Worm (Caenorhabditis elegans): ENCODE results near the gene srw-143.

srw-143 gene

ce11 chrV:2934075-2934474 is 7.2 kb downstream of the srw-143 start, which contains the start of gene srh-247:
TSS of gene srh-247 (minus strand) at chrV:2934175.
- TF ChIP-seq K12H6.12 (tag; optimal IDR thresholded peaks at IDR 0.05) (no peak), C17E4.6 (GFP tag; IDR thresholded peaks at IDR 0.05) (no peak), B0336.3 (GFP tag; IDR thresholded peaks at IDR 0.05) (no peak), ztf-25 (GFP tag; IDR thresholded peaks at IDR 0.05) (no peak), him-1 (tag; optimal IDR thresholded peaks at IDR 0.05) (no peak)

ce11 chrV:2931252-2931651 is 10.1 kb downstream of the srw-143 start, which contains the start of gene C31B8.1:
TSS of gene C31B8.1 (plus strand) at chrV:2931552.
- TF ChIP-seq hrde-1 (tag; optimal IDR thresholded peaks at IDR 0.05; ENCODE audit: borderline replicate concordance) (no peak), madf-10 (tag; optimal IDR thresholded peaks at IDR 0.05) (no peak), akir-1 (GFP tag; optimal IDR thresholded peaks at IDR 0.05) (no peak), atf-7 (tag; optimal IDR thresholded peaks at IDR 0.05) (no peak), snpc-4 (GFP tag; optimal IDR thresholded peaks at IDR 0.05) (no peak), snpc-4 (tag; optimal IDR thresholded peaks at IDR 0.05) (no peak), ztf-22 (GFP tag; optimal IDR thresholded peaks at IDR 0.05) (no peak), ztf-18 (tag; optimal IDR thresholded peaks at IDR 0.05) (no peak), ztf-3 (GFP tag; optimal IDR thresholded peaks at IDR 0.05) (no peak), tlf-1 (GFP tag; optimal IDR thresholded peaks at IDR 0.05) (no peak), gei-17 (GFP tag; optimal IDR thresholded peaks at IDR 0.05) (no peak), bed-1 (GFP tag; IDR thresholded peaks at IDR 0.05) (no peak), F37B4.10 (GFP tag; IDR thresholded peaks at IDR 0.05) (no peak), snpc-3.4 (tag; optimal IDR thresholded peaks at IDR 0.05) (no peak)

ce11 chrV:2929753-2930152 is 11.6 kb downstream of the srw-143 start, which contains the start of gene C31B8.16:
TSS of gene C31B8.16 (plus strand) at chrV:2930053.
- no peak for TF ChIP-seq efl-1 (GFP tag; optimal IDR thresholded peaks at IDR 0.05)
- TF ChIP-seq attf-5 (GFP tag; optimal IDR thresholded peaks at IDR 0.05) = no peak
- no peak for TF ChIP-seq aptf-3 (GFP tag; IDR thresholded peaks at IDR 0.05)
- no peak for TF ChIP-seq die-1 (tag; optimal IDR thresholded peaks at IDR 0.05)
- no peak for TF ChIP-seq D2030.7 (GFP tag; IDR thresholded peaks at IDR 0.05)
- TF ChIP-seq fkh-3 (tag; optimal IDR thresholded peaks at IDR 0.05) = no peak
- TF ChIP-seq gei-17 (GFP tag; optimal IDR thresholded peaks at IDR 0.05) = no peak
- no peak for TF ChIP-seq lin-35 (GFP tag; optimal IDR thresholded peaks at IDR 0.05)
- no peak for TF ChIP-seq C06A6.2 (GFP tag; conservative IDR thresholded peaks at IDR 0.05)
- no peak for TF ChIP-seq nhr-120 (GFP tag; IDR thresholded peaks at IDR 0.05)
- no peak for TF ChIP-seq dpff-1 (tag; optimal IDR thresholded peaks at IDR 0.05)
- no peak for TF ChIP-seq hlh-12 (tag; optimal IDR thresholded peaks at IDR 0.05)
- TF ChIP-seq K12H6.12 (tag; optimal IDR thresholded peaks at IDR 0.05) = no peak
- TF ChIP-seq nfyb-1 (GFP tag; IDR thresholded peaks at IDR 0.05) = no peak
- TF ChIP-seq T26A5.8 (tag; optimal IDR thresholded peaks at IDR 0.05) = no peak

ce11 chrV:2927553-2927952 is 13.8 kb downstream of the srw-143 start, which contains the start of gene C31B8.12:
TSS of gene C31B8.12 (minus strand) at chrV:2927653.
- TF ChIP-seq ztf-22 (GFP tag; optimal IDR thresholded peaks at IDR 0.05) (no peak), snpc-3.4 (tag; optimal IDR thresholded peaks at IDR 0.05) (no peak), Y95B8A.8 (GFP tag; IDR thresholded peaks at IDR 0.05) (no peak), him-1 (tag; optimal IDR thresholded peaks at IDR 0.05) (no peak), bed-1 (GFP tag; IDR thresholded peaks at IDR 0.05) (no peak), lir-1 (GFP tag; conservative IDR thresholded peaks at IDR 0.05) (no peak), lsl-1 (GFP tag; optimal IDR thresholded peaks at IDR 0.05) (no peak), rcor-1 (GFP tag; IDR thresholded peaks at IDR 0.05) (no peak), dpff-1 (tag; optimal IDR thresholded peaks at IDR 0.05) (no peak), ztf-26 (tag; optimal IDR thresholded peaks at IDR 0.05) (no peak), hlh-26 (GFP tag; conservative IDR thresholded peaks at IDR 0.05) (no peak), akir-1 (GFP tag; optimal IDR thresholded peaks at IDR 0.05) (no peak)

All from whole organism, young adult.